Fruit fly (Drosophila melanogaster): ENCODE results near the gene Hug.
"Not testable (repeated sequence)": the region's sequence is repeated elsewhere in the genome, so short reads cannot be mapped to it uniquely, and the experiment has no call there.

Gene Hug

dm6 chr3R:12525888-12526287 is at the start of gene Hug:
Gene Hug, plus strand, starts transcription at chr3R:12526188.
- TF ChIP-seq noc (tag; optimal IDR thresholded peaks at IDR 0.05) = no peak

- TF ChIP-seq noc (tag; optimal IDR thresholded peaks at IDR 0.05) = not testable (repeated sequence)
Observed at dm6 chr3R:12502210-12502609, 23.8 kb upstream of the Hug start, which contains the start of gene Hsp70Bbb. Gene Hsp70Bbb, plus strand, starts transcription at chr3R:12502510.

DNA sequence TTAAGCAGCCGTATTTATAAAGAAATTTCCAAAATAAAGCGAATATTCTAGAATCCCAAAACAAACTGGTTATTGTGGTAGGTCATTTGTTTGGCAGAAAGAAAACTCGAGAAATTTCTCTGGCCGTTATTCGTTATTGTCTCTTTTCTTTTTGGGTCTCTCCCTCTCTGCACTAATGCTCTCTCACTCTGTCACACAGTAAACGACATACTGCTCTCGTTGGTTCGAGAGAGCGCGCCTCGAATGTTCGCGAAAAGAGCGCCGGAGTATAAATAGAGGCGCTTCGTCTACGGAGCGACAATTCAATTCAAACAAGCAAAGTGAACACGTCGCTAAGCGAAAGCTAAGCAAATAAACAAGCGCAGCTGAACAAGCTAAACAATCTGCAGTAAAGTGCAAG is 20.5 kb upstream of the Hug start, which contains the start of gene Hsp70Bb:
Gene Hsp70Bb (plus strand): TSS at position 301 of the 400 bp plus-strand sequence.
- not testable (repeated sequence) for TF ChIP-seq noc (tag; optimal IDR thresholded peaks at IDR 0.05)

DNA sequence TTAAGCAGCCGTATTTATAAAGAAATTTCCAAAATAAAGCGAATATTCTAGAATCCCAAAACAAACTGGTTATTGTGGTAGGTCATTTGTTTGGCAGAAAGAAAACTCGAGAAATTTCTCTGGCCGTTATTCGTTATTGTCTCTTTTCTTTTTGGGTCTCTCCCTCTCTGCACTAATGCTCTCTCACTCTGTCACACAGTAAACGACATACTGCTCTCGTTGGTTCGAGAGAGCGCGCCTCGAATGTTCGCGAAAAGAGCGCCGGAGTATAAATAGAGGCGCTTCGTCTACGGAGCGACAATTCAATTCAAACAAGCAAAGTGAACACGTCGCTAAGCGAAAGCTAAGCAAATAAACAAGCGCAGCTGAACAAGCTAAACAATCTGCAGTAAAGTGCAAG is 17.2 kb upstream of the Hug start, which contains the start of gene Hsp70Bc:
Gene Hsp70Bc (plus strand): TSS at position 301 of the 400 bp plus-strand sequence.
- not testable (repeated sequence) for TF ChIP-seq noc (tag; optimal IDR thresholded peaks at IDR 0.05)

DNA sequence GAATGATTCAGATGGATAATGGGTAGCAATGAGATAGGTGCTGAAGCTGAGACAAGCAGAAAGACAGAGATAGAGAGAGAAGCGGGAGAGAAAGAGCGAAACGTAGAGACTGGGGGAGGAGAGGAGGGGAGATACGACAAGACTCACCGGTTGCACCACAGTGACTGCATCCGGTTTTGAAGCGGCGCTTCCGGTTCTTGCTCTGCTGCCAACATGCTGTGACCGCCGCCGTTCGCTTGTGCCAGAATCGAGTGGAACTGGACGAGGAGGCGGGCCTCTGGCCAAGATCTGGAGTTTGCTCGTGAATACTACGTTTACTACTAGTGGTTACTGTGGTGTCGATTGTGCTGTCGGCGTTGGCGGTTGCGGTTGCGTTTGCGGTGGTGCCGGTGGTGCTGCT is 11.0 kb upstream of the Hug start:
- no peak for TF ChIP-seq noc (tag; optimal IDR thresholded peaks at IDR 0.05)

DNA sequence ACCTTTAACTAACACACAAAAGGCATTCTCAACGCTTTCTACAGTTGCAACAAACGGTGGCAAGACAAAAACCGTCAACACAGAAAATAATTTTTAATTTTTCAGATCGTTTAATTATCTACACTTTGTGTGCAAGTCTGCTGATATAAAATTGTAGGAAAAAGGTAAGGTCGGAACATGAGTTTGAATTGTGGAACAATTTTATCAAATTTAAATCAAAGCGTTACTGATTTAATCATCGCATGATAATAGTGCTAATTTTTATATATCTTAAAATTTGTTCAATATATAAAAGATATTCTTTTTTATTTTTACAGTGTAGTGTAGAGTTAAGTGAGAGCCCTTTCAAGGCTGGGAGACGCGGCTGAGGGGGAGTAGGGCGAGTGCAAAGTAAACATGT is 17.0 kb downstream of the Hug start:
- no peak for TF ChIP-seq noc (tag; optimal IDR thresholded peaks at IDR 0.05)

- no peak for TF ChIP-seq noc (tag; optimal IDR thresholded peaks at IDR 0.05)
Observed at dm6 chr3R:12548229-12548628, 22.2 kb downstream of the Hug start, which contains the start of gene Octbeta3R. Gene Octbeta3R, minus strand, starts transcription at chr3R:12548229.

dm6 chr3R:12561149-12561548 is 35.2 kb downstream of the Hug start:
- TF ChIP-seq noc (tag; optimal IDR thresholded peaks at IDR 0.05) = no peak

DNA sequence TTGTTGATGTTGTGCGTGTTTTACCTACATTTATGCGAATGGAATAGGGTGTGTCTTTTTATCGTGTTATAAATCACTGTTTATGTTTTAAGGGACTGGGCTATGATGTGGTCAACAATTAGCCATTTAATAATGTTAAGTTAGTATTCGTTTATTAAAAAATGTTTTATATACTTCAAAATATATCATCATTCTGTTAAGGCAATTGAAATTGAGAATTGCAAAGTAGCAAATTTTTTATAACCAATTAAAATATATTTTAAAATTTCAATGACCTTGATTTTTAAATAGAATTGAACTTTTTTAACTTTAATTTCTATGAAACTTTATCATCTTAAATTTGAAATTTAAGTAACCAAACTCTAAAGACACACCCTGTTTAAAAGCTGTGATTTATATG is 36.0 kb downstream of the Hug start:
- peak; percentile 62 for TF ChIP-seq noc (tag; optimal IDR thresholded peaks at IDR 0.05)

- TF ChIP-seq noc (tag; optimal IDR thresholded peaks at IDR 0.05) = no peak
Observed at dm6 chr3R:12568765-12569164, 42.8 kb downstream of the Hug start.

All from whole organism, larva.